Fruit fly (Drosophila melanogaster) whole organism, wandering third instar larva: ENCODE results near the gene lds.

Source experiments
- Dif ChIP-seq: fragments of 200-275, 200-300 bp; sonication (Bioruptor generic); optimal IDR thresholded peaks from 2 replicates; lab custom pipeline; 2018; ENCODE audit warnings: missing biosample characterization, missing genetic modification characterization; ENCODE audit not compliant: partially characterized antibody
- Hr78 ChIP-seq: fragments of >200 bp; optimal IDR thresholded peaks from 2 replicates; lab custom pipeline; 2017; ENCODE audit warnings: missing biosample characterization, missing genetic modification characterization
- Jra ChIP-seq: sonication (Bioruptor generic); optimal IDR thresholded peaks from 2 replicates; lab custom pipeline; 2016; ENCODE audit warnings: missing biosample characterization, missing genetic modification characterization
- Mio ChIP-seq: sonication (Bioruptor generic); optimal IDR thresholded peaks from 2 replicates; lab custom pipeline; 2016; ENCODE audit warnings: missing biosample characterization, missing genetic modification characterization
- Myc ChIP-seq: fragments of >200 bp; optimal IDR thresholded peaks from 2 replicates; lab custom pipeline; 2017
- N ChIP-seq: fragments of >200 bp; optimal IDR thresholded peaks from 2 replicates; lab custom pipeline; 2018; ENCODE audit warnings: missing biosample characterization, missing external identifiers, missing genetic modification characterization
- Rel ChIP-seq, 2 experiments: fragments of 200-800 bp; sonication (Bioruptor generic) in 1 of 2; optimal IDR thresholded peaks; 2 replicates in 1 of 2; 3 replicates in 1 of 2; lab custom pipeline; 2016 to 2019; ENCODE audit warnings: mild to moderate bottlenecking in 2 of 2, missing biosample characterization in 2 of 2, missing genetic modification characterization in 2 of 2, moderate library complexity in 1 of 2
- foxo ChIP-seq, 2 experiments: fragments of 200-800 bp; sonication (Bioruptor generic); optimal IDR thresholded peaks; 2 replicates in 1 of 2; 3 replicates in 1 of 2; lab custom pipeline; 2016 to 2017; ENCODE audit warnings: missing biosample characterization in 2 of 2, missing genetic modification characterization in 2 of 2
- h ChIP-seq: fragments of 200-800 bp; sonication (Bioruptor generic); optimal IDR thresholded peaks from 3 replicates; lab custom pipeline; 2016; ENCODE audit warnings: missing biosample characterization, mild to moderate bottlenecking, missing genetic modification characterization
- usp ChIP-seq: fragments of >200 bp; optimal IDR thresholded peaks from 2 replicates; lab custom pipeline; 2017; ENCODE audit warnings: missing biosample characterization, missing genetic modification characterization

dm6 chr3R:7970640-7971039, 50.4 kb downstream of the lds start:
- no peak for TF ChIP-seq usp
- TF ChIP-seq Jra (GFP tag; lab: Kevin White, UChicago), result no peak
- no peak for TF ChIP-seq N (GFP tag; lab: Kevin White, UChicago)
- no peak for TF ChIP-seq Hr78 (GFP tag; lab: Kevin White, UChicago)
- no peak for TF ChIP-seq Dif (GFP tag; lab: Kevin White, UChicago)
- TF ChIP-seq Rel (GFP tag; optimal IDR thresholded peaks at IDR 0.05; lab: Kevin White, UChicago), result no peak
- TF ChIP-seq Rel (tag; optimal IDR thresholded peaks at IDR 0.05; lab: Kevin White, UChicago), result no peak
- no peak for TF ChIP-seq h (GFP tag; lab: Kevin White, UChicago)
- TF ChIP-seq foxo (GFP tag; optimal IDR thresholded peaks at IDR 0.05; lab: Kevin White, UChicago), result no peak
- no peak for TF ChIP-seq Myc (lab: Kevin White, UChicago)
- no peak for TF ChIP-seq Mio
